Worm (Caenorhabditis elegans): ENCODE data around the gene sri-21.

DNA sequence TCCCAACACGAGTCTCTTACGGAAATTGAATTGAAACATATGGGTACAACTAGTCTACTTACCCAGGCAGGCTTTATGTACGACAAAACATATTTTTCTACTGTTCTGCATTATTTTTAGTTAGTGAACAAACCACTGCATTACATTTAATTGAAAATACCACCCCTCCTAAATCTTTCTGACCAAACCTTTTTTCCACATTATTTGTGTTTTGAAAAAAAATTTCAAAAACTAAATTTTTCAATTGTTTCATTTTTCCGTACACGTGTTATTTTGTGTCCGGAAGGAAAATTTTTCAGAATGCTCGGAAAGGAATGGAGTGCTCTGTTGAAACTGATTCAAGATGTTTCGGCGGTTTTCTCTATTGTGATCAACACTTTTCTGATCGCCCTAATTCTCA, 37.3 kb upstream of the sri-21 start, which contains the start of gene str-226:
- TF ChIP-seq unc-39 (tag; optimal IDR thresholded peaks at IDR 0.05) (no peak), nhr-28 (tag; optimal IDR thresholded peaks at IDR 0.05) (no peak), nhr-237 (tag; optimal IDR thresholded peaks at IDR 0.05) (no peak), lsy-2 (tag; optimal IDR thresholded peaks at IDR 0.05) (no peak), elt-1 (tag; optimal IDR thresholded peaks at IDR 0.05; ENCODE audit: borderline replicate concordance, insufficient read depth) (no peak), snpc-4 (tag; optimal IDR thresholded peaks at IDR 0.05) (no peak)
